Worm (Caenorhabditis elegans) whole organism, young adult: ENCODE measurements around the gene Y43F8B.23.

Source experiments
- ceh-91 ChIP-seq: fragments of 200-800 bp; sonication (Bioruptor generic); IDR thresholded peaks from 2 replicates; pipeline ENCODE4 v1.3.6; 2022; ENCODE audit warnings: missing genetic modification reagents, missing genetic modification characterization, missing compliant biosample characterization
- nhr-80 ChIP-seq: sonication (generic microtip); optimal IDR thresholded peaks from 2 replicates; lab custom pipeline; 2016; ENCODE audit warnings: missing genetic modification characterization, missing compliant biosample characterization

Gene Y43F8B.23

ce11 chrV:19416475-19416874, 51.0 kb downstream of the Y43F8B.23 start, which contains the start of the genes C25F9.4 and C25F9.9:
Gene C25F9.4, minus strand, starts transcription at chrV:19416575.
Gene C25F9.9, plus strand, starts transcription at chrV:19416611.
- no peak for TF ChIP-seq ceh-91 (GFP tag; lab: Robert Waterston, UW)
- TF ChIP-seq nhr-80 (tag; lab: Kevin White, UChicago): peak; percentile 7
